Fruit fly (Drosophila melanogaster) whole organism, embryonic: ENCODE results near the gene Gs1l.
A peak's percentile ranks its signal among the peaks of the same experiment; 100 is the strongest.

ENCODE experiments used
- Ada2b ChIP-seq: fragments of 200-800 bp; sonication (Bioruptor generic); IDR thresholded peaks from 2 replicates; pipeline ENCODE4 v1.3.6; 2022; ENCODE audit warnings: missing biosample characterization, missing genetic modification characterization
- Atf6 ChIP-seq: fragments of 200-800 bp; sonication (Bioruptor generic); IDR thresholded peaks from 2 replicates; pipeline ENCODE4 v1.3.6; 2022; ENCODE audit warnings: missing biosample characterization, missing genetic modification characterization
- BtbVII ChIP-seq: fragments of 200-800 bp; sonication (Bioruptor generic); optimal IDR thresholded peaks from 3 replicates; lab custom pipeline; 2017; ENCODE audit warnings: missing biosample characterization, mild to moderate bottlenecking, missing genetic modification characterization
- CG10462 ChIP-seq: fragments of 200-800 bp; sonication (Bioruptor generic); optimal IDR thresholded peaks from 2 replicates; lab custom pipeline; 2016; ENCODE audit warnings: missing biosample characterization, missing genetic modification characterization
- CG10543 ChIP-seq: fragments of 200-800 bp; sonication (Bioruptor generic); optimal IDR thresholded peaks from 3 replicates; lab custom pipeline; 2017; ENCODE audit warnings: missing biosample characterization, mild to moderate bottlenecking, missing genetic modification characterization, moderate library complexity
- CG11247 ChIP-seq: fragments of 200-800 bp; sonication (Bioruptor generic); IDR thresholded peaks from 2 replicates; pipeline ENCODE4 v1.3.6; 2022; ENCODE audit warnings: missing biosample characterization, missing genetic modification characterization
- CG12104 ChIP-seq: fragments of 200-800 bp; sonication (Bioruptor generic); optimal IDR thresholded peaks from 3 replicates; lab custom pipeline; 2016; ENCODE audit warnings: missing biosample characterization, missing genetic modification characterization
- CG12155 ChIP-seq: fragments of 200-800 bp; sonication (Bioruptor generic); optimal IDR thresholded peaks from 3 replicates; lab custom pipeline; 2016; ENCODE audit warnings: missing biosample characterization, missing genetic modification characterization
- CG13287 ChIP-seq: fragments of 200-800 bp; sonication (Bioruptor generic); IDR thresholded peaks from 2 replicates; pipeline ENCODE4 v1.3.6; 2022; ENCODE audit warnings: missing biosample characterization, missing genetic modification characterization; ENCODE audit not compliant: partially characterized antibody
- CG16815 ChIP-seq: fragments of 200-800 bp; sonication (Bioruptor generic); optimal IDR thresholded peaks from 3 replicates; lab custom pipeline; 2017; ENCODE audit warnings: missing biosample characterization, mild to moderate bottlenecking, missing genetic modification characterization
- CG18476 ChIP-seq: fragments of 200-800 bp; sonication (Bioruptor generic); optimal IDR thresholded peaks from 2 replicates; lab custom pipeline; 2016; ENCODE audit warnings: missing biosample characterization, mild to moderate bottlenecking, missing genetic modification characterization
- CG2712 ChIP-seq: fragments of 200-800 bp; optimal IDR thresholded peaks from 3 replicates; lab custom pipeline; 2019; ENCODE audit warnings: missing biosample characterization, mild to moderate bottlenecking, missing genetic modification characterization, moderate library complexity
- CG34224 ChIP-seq: fragments of 200-800 bp; sonication (Bioruptor generic); IDR thresholded peaks from 3 replicates; pipeline ENCODE4 v1.3.6; 2022; ENCODE audit warnings: missing biosample characterization, missing genetic modification characterization; ENCODE audit not compliant: partially characterized antibody
- CG3995 ChIP-seq: fragments of 200-800 bp; sonication (Bioruptor generic); optimal IDR thresholded peaks from 3 replicates; lab custom pipeline; 2016; ENCODE audit warnings: missing biosample characterization, missing genetic modification characterization
- CG6654 ChIP-seq: fragments of 200-800 bp; sonication (Bioruptor generic); optimal IDR thresholded peaks from 2 replicates; lab custom pipeline; 2017; ENCODE audit warnings: missing biosample characterization, mild to moderate bottlenecking, missing genetic modification characterization
- CG7987 ChIP-seq: fragments of 200-800 bp; sonication (Bioruptor generic); optimal IDR thresholded peaks from 2 replicates; lab custom pipeline; 2018; ENCODE audit warnings: missing biosample characterization, mild to moderate bottlenecking, missing genetic modification characterization, moderate library complexity
- CG8281 ChIP-seq: fragments of 200-800 bp; sonication (Bioruptor generic); optimal IDR thresholded peaks from 2 replicates; lab custom pipeline; 2018; ENCODE audit warnings: missing biosample characterization, mild to moderate bottlenecking, missing genetic modification characterization, moderate library complexity
- CG9727 ChIP-seq: fragments of 200-800 bp; sonication (Bioruptor generic); optimal IDR thresholded peaks from 3 replicates; lab custom pipeline; 2017; ENCODE audit warnings: missing biosample characterization, mild to moderate bottlenecking, missing genetic modification characterization
- CG9932 ChIP-seq: fragments of 200-800 bp; sonication (Bioruptor generic); IDR thresholded peaks from 2 replicates; pipeline ENCODE4 v1.3.6; 2022; ENCODE audit warnings: missing biosample characterization, missing genetic modification characterization
- D19A ChIP-seq: fragments of 200-800 bp; optimal IDR thresholded peaks from 3 replicates; lab custom pipeline; 2019; ENCODE audit warnings: missing biosample characterization, mild to moderate bottlenecking, missing genetic modification characterization, moderate library complexity
- D19B ChIP-seq: fragments of 200-800 bp; sonication (Bioruptor generic); optimal IDR thresholded peaks from 2 replicates; lab custom pipeline; 2017; ENCODE audit warnings: missing biosample characterization, mild to moderate bottlenecking, missing genetic modification characterization
- Gsc ChIP-seq: fragments of 200-800 bp; sonication (Bioruptor generic); IDR thresholded peaks from 2 replicates; pipeline ENCODE4 v1.3.6; 2022; ENCODE audit warnings: missing biosample characterization, missing genetic modification characterization
- H2.0 ChIP-seq: fragments of 200-800 bp; sonication (Bioruptor generic); IDR thresholded peaks from 2 replicates; pipeline ENCODE4 v1.3.6; 2022; ENCODE audit warnings: missing biosample characterization, missing genetic modification characterization
- HLH4C ChIP-seq: fragments of 200-800 bp; sonication (Bioruptor generic); IDR thresholded peaks from 3 replicates; pipeline ENCODE4 v1.3.6; 2022; ENCODE audit warnings: missing biosample characterization, missing genetic modification characterization; ENCODE audit not compliant: partially characterized antibody
- Hand ChIP-seq: fragments of 200-800 bp; sonication (Bioruptor generic); optimal IDR thresholded peaks from 2 replicates; lab custom pipeline; 2017; ENCODE audit warnings: mild to moderate bottlenecking, missing biosample characterization, missing genetic modification reagents, missing genetic modification characterization
- Hr39 ChIP-seq: fragments of >200 bp; optimal IDR thresholded peaks from 2 replicates; lab custom pipeline; 2017
- Hr51 ChIP-seq, 2 experiments: fragments of 200-800 bp; sonication (Bioruptor generic); optimal IDR thresholded peaks; 2 replicates in 1 of 2; 3 replicates in 1 of 2; lab custom pipeline; 2016 to 2018; ENCODE audit warnings: missing biosample characterization in 2 of 2, missing genetic modification characterization in 2 of 2, mild to moderate bottlenecking in 1 of 2, moderate library complexity in 1 of 2
- MTF-1 ChIP-seq: fragments of 200-800 bp; sonication (Bioruptor generic); optimal IDR thresholded peaks from 2 replicates; lab custom pipeline; 2018; ENCODE audit warnings: missing biosample characterization, mild to moderate bottlenecking, missing genetic modification characterization, borderline replicate concordance
- Poxn ChIP-seq: fragments of 200-800 bp; sonication (Bioruptor generic); IDR thresholded peaks from 2 replicates; pipeline ENCODE4 v1.3.6; 2022; ENCODE audit warnings: missing biosample characterization, missing genetic modification characterization
- Sox102F ChIP-seq: fragments of 200-800 bp; sonication (Bioruptor generic); optimal IDR thresholded peaks from 2 replicates; lab custom pipeline; 2018; ENCODE audit warnings: missing biosample characterization, mild to moderate bottlenecking, missing genetic modification characterization, moderate library complexity
- Spps ChIP-seq: fragments of 200-800 bp; sonication (Bioruptor generic); optimal IDR thresholded peaks from 2 replicates; lab custom pipeline; 2018; ENCODE audit warnings: missing biosample characterization, mild to moderate bottlenecking, missing genetic modification characterization
- Sry-β ChIP-seq: fragments of 200-800 bp; sonication (Bioruptor generic); optimal IDR thresholded peaks from 2 replicates; lab custom pipeline; 2018; ENCODE audit warnings: missing biosample characterization, mild to moderate bottlenecking, missing genetic modification characterization, moderate library complexity
- aop ChIP-seq: fragments of 200-800 bp; sonication (Bioruptor generic); IDR thresholded peaks from 2 replicates; pipeline ENCODE4 v1.3.6; 2022; ENCODE audit warnings: missing biosample characterization, missing genetic modification characterization
- chinmo ChIP-seq: fragments of 200-800 bp; sonication (Bioruptor generic); IDR thresholded peaks from 4 replicates; pipeline ENCODE4 v1.3.6; 2022; ENCODE audit warnings: missing biosample characterization, missing genetic modification characterization; ENCODE audit not compliant: partially characterized antibody
- crc ChIP-seq: fragments of 200-800 bp; sonication (Bioruptor generic); optimal IDR thresholded peaks from 2 replicates; lab custom pipeline; 2016; ENCODE audit warnings: missing biosample characterization, missing genetic modification characterization
- eyg ChIP-seq: fragments of 200-800 bp; sonication (Bioruptor generic); optimal IDR thresholded peaks from 3 replicates; lab custom pipeline; 2016; ENCODE audit warnings: missing biosample characterization, missing genetic modification characterization
- fd102C ChIP-seq: fragments of 200-800 bp; sonication (Bioruptor generic); optimal IDR thresholded peaks from 2 replicates; lab custom pipeline; 2018; ENCODE audit warnings: missing biosample characterization, mild to moderate bottlenecking, missing genetic modification characterization, moderate library complexity
- fd3F ChIP-seq: fragments of 200-800 bp; sonication (Bioruptor generic); optimal IDR thresholded peaks from 2 replicates; lab custom pipeline; 2018; ENCODE audit warnings: missing biosample characterization, mild to moderate bottlenecking, missing genetic modification characterization, moderate library complexity
- her ChIP-seq: fragments of 200-800 bp; sonication (Bioruptor generic); optimal IDR thresholded peaks from 2 replicates; lab custom pipeline; 2016; ENCODE audit warnings: missing biosample characterization, missing genetic modification characterization
- p53 ChIP-seq: fragments of 200-800 bp; sonication (Bioruptor generic); optimal IDR thresholded peaks from 2 replicates; lab custom pipeline; 2016; ENCODE audit warnings: missing biosample characterization, missing genetic modification characterization
- pita ChIP-seq: fragments of 200-800 bp; sonication (Bioruptor generic); optimal IDR thresholded peaks from 2 replicates; lab custom pipeline; 2017; ENCODE audit warnings: missing biosample characterization, mild to moderate bottlenecking, missing genetic modification characterization
- pnt ChIP-seq: fragments of 200-800 bp; sonication (Bioruptor generic); optimal IDR thresholded peaks from 3 replicates; lab custom pipeline; 2016; ENCODE audit warnings: missing biosample characterization, missing genetic modification characterization
- sens ChIP-seq: fragments of 200-800 bp; sonication (Bioruptor generic); peaks from one replicate; lab custom pipeline; 2016; ENCODE audit warnings: missing biosample characterization, missing genetic modification characterization
- trh ChIP-seq: fragments of 200-800 bp; sonication (Bioruptor generic); optimal IDR thresholded peaks from 2 replicates; lab custom pipeline; 2016; ENCODE audit warnings: missing biosample characterization, missing genetic modification characterization
- twi ChIP-seq: fragments of 200-800 bp; optimal IDR thresholded peaks from 2 replicates; lab custom pipeline; 2019; ENCODE audit warnings: missing biosample characterization, mild to moderate bottlenecking, missing genetic modification characterization, moderate library complexity
- wdn ChIP-seq: fragments of 200-800 bp; sonication (Bioruptor generic); IDR thresholded peaks from 2 replicates; pipeline ENCODE4 v1.3.6; 2022; ENCODE audit warnings: missing biosample characterization, missing genetic modification characterization
- wek ChIP-seq: fragments of 200-800 bp; sonication (Bioruptor generic); optimal IDR thresholded peaks from 3 replicates; lab custom pipeline; 2018; ENCODE audit warnings: missing biosample characterization, mild to moderate bottlenecking, missing genetic modification characterization, moderate library complexity
- wor ChIP-seq: fragments of 200-800 bp; sonication (Bioruptor generic); IDR thresholded peaks from 2 replicates; pipeline ENCODE4 v1.3.6; 2022; ENCODE audit warnings: missing biosample characterization, missing genetic modification characterization

Gene Gs1l

DNA sequence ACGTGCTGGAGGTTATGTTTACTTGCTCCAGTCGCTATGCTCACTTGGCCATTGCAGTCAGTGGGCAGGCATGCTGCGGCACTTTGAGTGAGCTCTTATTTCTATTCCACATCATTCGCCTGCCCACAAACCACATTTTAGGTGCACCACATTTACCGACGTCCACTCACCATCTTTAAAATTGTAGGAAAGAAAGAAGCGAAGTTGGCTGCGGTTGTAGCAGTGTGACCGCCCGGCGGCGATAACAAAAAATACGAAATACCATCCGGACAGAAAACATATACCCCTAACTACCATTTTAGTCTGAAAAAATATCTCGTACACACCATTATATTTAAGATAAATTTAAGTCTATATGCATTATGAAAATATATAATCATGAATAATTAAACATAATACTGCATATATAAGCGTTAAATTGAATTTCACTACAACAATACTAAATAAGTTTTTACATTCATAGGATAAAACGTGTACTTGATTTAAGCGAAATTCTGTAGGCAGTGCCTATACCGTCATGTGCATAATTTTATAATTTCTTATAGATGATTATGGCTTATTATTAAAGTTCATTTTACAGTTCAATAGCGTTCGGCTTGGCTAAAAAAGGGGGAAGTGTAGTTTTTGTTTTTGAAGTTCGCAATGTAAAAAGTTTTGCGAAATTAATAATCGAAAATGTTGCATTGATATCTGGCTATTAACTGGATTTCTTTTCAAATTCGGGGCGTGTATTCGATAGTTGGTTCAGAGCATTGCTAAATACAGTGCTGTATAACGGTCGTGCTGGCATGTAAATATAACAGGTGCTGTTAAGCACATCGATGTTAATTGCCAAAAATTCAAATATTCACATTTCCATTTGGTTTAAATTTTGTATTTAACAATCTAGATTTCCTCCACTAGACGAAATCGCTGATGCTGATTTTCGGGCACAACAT, 1.8 kb upstream of the Gs1l start, which contains the start of gene RpL27A (continued):
- TF ChIP-seq CG34224 (GFP tag; lab: Robert Waterston, UW), result no peak
- peak; percentile 53 for TF ChIP-seq wdn (GFP tag; lab: Robert Waterston, UW)
- TF ChIP-seq CG13287 (GFP tag; lab: Robert Waterston, UW), result peak; percentile 71
- peak; percentile 47 for TF ChIP-seq CG3995 (GFP tag; lab: Kevin White, UChicago)
- peak; percentile 68 for TF ChIP-seq fd3F (GFP tag; lab: Kevin White, UChicago)
- no peak for TF ChIP-seq HLH4C (GFP tag; lab: Robert Waterston, UW)
- peak; percentile 63 for TF ChIP-seq CG6654 (GFP tag; lab: Kevin White, UChicago)
- peak; percentile 58 to 72 for TF ChIP-seq Hr51 (GFP tag; optimal IDR thresholded peaks at IDR 0.05; lab: Kevin White, UChicago)
- TF ChIP-seq Spps, result peak; percentile 29
- TF ChIP-seq CG10543 (GFP tag; lab: Kevin White, UChicago), result peak; percentile 84
- peak; percentile 71 for TF ChIP-seq CG12104 (GFP tag; lab: Kevin White, UChicago)
- TF ChIP-seq chinmo (GFP tag; lab: Robert Waterston, UW), result 0 out of 4 replicates have a peak, but pooled peaks have one; percentile 44
- TF ChIP-seq wor, result 0 out of 2 replicates have a peak, but pooled peaks have one; percentile 35
- TF ChIP-seq Ada2b (GFP tag; lab: Robert Waterston, UW), result peak; percentile 56
- peak; percentile 47 for TF ChIP-seq CG16815
- TF ChIP-seq CG9727 (GFP tag; lab: Kevin White, UChicago), result peak; percentile 86
- peak; percentile 58 for TF ChIP-seq fd102C (GFP tag; lab: Kevin White, UChicago)
- peak; percentile 80 for TF ChIP-seq BtbVII
- TF ChIP-seq aop (GFP tag; lab: Robert Waterston, UW), result no peak
- peak; percentile 37; the same call in 1 of the 2 replicates for TF ChIP-seq Poxn (GFP tag; lab: Robert Waterston, UW)
- TF ChIP-seq pnt, result no peak
- peak; percentile 44 for TF ChIP-seq p53 (GFP tag; lab: Kevin White, UChicago)
- peak; percentile 82 for TF ChIP-seq H2.0 (GFP tag; lab: Robert Waterston, UW)
- TF ChIP-seq CG12155 (GFP tag; lab: Kevin White, UChicago), result peak; percentile 15
- TF ChIP-seq CG9932, result peak; percentile 76
- no peak for TF ChIP-seq Gsc
- no peak for TF ChIP-seq Hr39 (lab: Kevin White, UChicago)
- peak; percentile 17 for TF ChIP-seq CG18476
- peak; percentile 47 for TF ChIP-seq D19B (GFP tag; lab: Kevin White, UChicago)
- peak; percentile 65 for TF ChIP-seq D19A
- peak; percentile 96 for TF ChIP-seq CG7987 (GFP tag; lab: Kevin White, UChicago)
- TF ChIP-seq Hand (GFP tag; lab: Kevin White, UChicago), result peak; percentile 69
- TF ChIP-seq her (GFP tag; lab: Kevin White, UChicago), result peak; percentile 71
- peak; percentile 75 for TF ChIP-seq trh (GFP tag; lab: Kevin White, UChicago)
- peak; percentile 97 for TF ChIP-seq wek (GFP tag; lab: Kevin White, UChicago)
- TF ChIP-seq sens (GFP tag; lab: Kevin White, UChicago), result peak; percentile 82
- peak; percentile 76 for TF ChIP-seq Sox102F (GFP tag; lab: Kevin White, UChicago)
- peak; percentile 92 for TF ChIP-seq MTF-1 (GFP tag; lab: Kevin White, UChicago)
- TF ChIP-seq CG10462, result peak; percentile 50
- peak; percentile 11 for TF ChIP-seq CG8281 (tag; lab: Kevin White, UChicago)
- TF ChIP-seq eyg (GFP tag; lab: Kevin White, UChicago), result peak; percentile 55
- peak; percentile 72 for TF ChIP-seq Atf6 (GFP tag; lab: Robert Waterston, UW)
- TF ChIP-seq CG11247 (GFP tag; lab: Robert Waterston, UW), result peak; percentile 81
- peak; percentile 38 for TF ChIP-seq crc (GFP tag; lab: Kevin White, UChicago)
- TF ChIP-seq Sry-β, result peak; percentile 70
- TF ChIP-seq CG2712 (tag; lab: Kevin White, UChicago), result peak; percentile 71
- TF ChIP-seq twi, result peak; percentile 55
- TF ChIP-seq pita (GFP tag; lab: Kevin White, UChicago), result peak; percentile 70
